In the genomic region with DNA sequence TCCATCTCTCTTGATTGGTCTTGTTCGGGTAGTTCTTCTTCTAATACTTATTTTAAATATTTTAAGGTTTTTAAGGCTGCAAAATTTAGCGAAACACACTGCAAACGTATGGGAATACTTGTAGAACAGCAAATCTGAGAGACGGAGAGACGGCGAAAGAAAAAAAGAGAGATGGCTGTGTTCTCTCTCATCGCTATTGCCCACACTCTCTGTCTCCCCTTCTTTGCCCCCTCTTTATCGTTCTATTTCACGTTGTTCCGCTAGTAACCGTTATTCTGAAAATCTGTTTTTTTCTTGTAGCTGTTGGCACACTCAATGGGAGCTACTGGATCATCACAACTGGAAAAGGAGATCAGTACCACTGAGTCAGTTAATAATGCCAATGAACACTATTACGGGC, we compare ENCODE assay signal across 8 worm cellular contexts.
TF ChIP-seq lines count a peak whose summit lies in the region.

A gene (plus strand): TSS at position 301 of the 400 bp plus-strand sequence.

TF ChIP-seq in whole organism, L1 larva, 84 proteins besides CTCF, POLR2A, EP300 and RAD21 (continues in another document):
- TF ChIP-seq efl-3 (GFP tag; optimal IDR thresholded peaks at IDR 0.05; lab: Kevin White, UChicago) (no peak), elt-3 (tag; optimal IDR thresholded peaks at IDR 0.05; lab: Kevin White, UChicago) (no peak), xbp-1 (tag; optimal IDR thresholded peaks at IDR 0.05; lab: Kevin White, UChicago) (no peak), efl-1 (optimal IDR thresholded peaks at IDR 0.05; lab: Kevin White, UChicago) (peak in 1 of 2 experiments; percentile 5), efl-1 (GFP tag; optimal IDR thresholded peaks at IDR 0.05 in 1 of 2; lab: Kevin White, UChicago) (no peak), dsc-1 (tag; optimal IDR thresholded peaks at IDR 0.05; lab: Kevin White, UChicago) (no peak), lin-14 (GFP tag; optimal IDR thresholded peaks at IDR 0.05; lab: Kevin White, UChicago) (peak; percentile 53), ceh-82 (tag; optimal IDR thresholded peaks at IDR 0.05; lab: Kevin White, UChicago) (peak in 1 of 3 experiments; percentile 30), snu-23 (GFP tag; optimal IDR thresholded peaks at IDR 0.05; lab: Kevin White, UChicago) (peak; percentile 13), lsy-2 (tag; optimal IDR thresholded peaks at IDR 0.05; lab: Kevin White, UChicago) (peak in 1 of 2 experiments; percentile 16)

TF ChIP-seq in whole organism, L2 larva, 48 proteins besides CTCF, POLR2A, EP300 and RAD21:
- TF ChIP-seq C34F6.9 (tag; optimal IDR thresholded peaks at IDR 0.05; lab: Kevin White, UChicago) (peak; percentile 22), lsy-2 (tag; optimal IDR thresholded peaks at IDR 0.05; lab: Kevin White, UChicago) (peak in 1 of 2 experiments; percentile 15), fos-1 (tag; optimal IDR thresholded peaks at IDR 0.05; lab: Kevin White, UChicago) (no peak), nhr-23 (tag; optimal IDR thresholded peaks at IDR 0.05; lab: Kevin White, UChicago) (no peak), unc-39 (tag; optimal IDR thresholded peaks at IDR 0.05; lab: Kevin White, UChicago) (no peak), nhr-129 (tag; optimal IDR thresholded peaks at IDR 0.05; lab: Kevin White, UChicago) (peak; percentile 5)

TF ChIP-seq in whole organism, L3 larva, 47 proteins besides CTCF, POLR2A, EP300 and RAD21:
- no peak for TF ChIP-seq nhr-23 (tag; optimal IDR thresholded peaks at IDR 0.05; lab: Kevin White, UChicago)
- TF ChIP-seq ztf-11 (tag; optimal IDR thresholded peaks at IDR 0.05; lab: Kevin White, UChicago): no peak
- peak; percentile 10 for TF ChIP-seq lin-39 (tag; optimal IDR thresholded peaks at IDR 0.05; lab: Kevin White, UChicago)
- TF ChIP-seq nfya-1 (tag; optimal IDR thresholded peaks at IDR 0.05; lab: Kevin White, UChicago; ENCODE audit: insufficient read depth): peak; percentile 29
- TF ChIP-seq snpc-4 (tag; optimal IDR thresholded peaks at IDR 0.05; lab: Kevin White, UChicago): no peak
- peak; percentile 43 for TF ChIP-seq hmg-11 (tag; optimal IDR thresholded peaks at IDR 0.05; lab: Kevin White, UChicago)
- peak; percentile 20 for TF ChIP-seq elt-2 (tag; optimal IDR thresholded peaks at IDR 0.05; lab: Kevin White, UChicago)

TF ChIP-seq in whole organism, L4 larva, 104 proteins besides CTCF, POLR2A, EP300 and RAD21:
- TF ChIP-seq tag-97 (GFP tag; IDR thresholded peaks at IDR 0.05; lab: Robert Waterston, UW) (no peak), mep-1 (tag; optimal IDR thresholded peaks at IDR 0.05; lab: Kevin White, UChicago) (peak; percentile 7), nhr-28 (tag; optimal IDR thresholded peaks at IDR 0.05; lab: Kevin White, UChicago) (peak; percentile 4), dve-1 (tag; optimal IDR thresholded peaks at IDR 0.05; lab: Kevin White, UChicago; ENCODE audit: insufficient read depth) (peak; percentile 10), hmg-1.1 (GFP tag; IDR thresholded peaks at IDR 0.05; lab: Robert Waterston, UW) (0 out of 2 replicates have a peak, but pooled peaks have one; percentile 18), lin-15B (tag; optimal IDR thresholded peaks at IDR 0.05; lab: Kevin White, UChicago) (no peak), mes-2 (tag; optimal IDR thresholded peaks at IDR 0.05; lab: Kevin White, UChicago; ENCODE audit: poor library complexity, severe bottlenecking) (peak; percentile 22), Y75B8A.6 (GFP tag; IDR thresholded peaks at IDR 0.05; lab: Robert Waterston, UW) (no peak), hlh-11 (tag; optimal IDR thresholded peaks at IDR 0.05; lab: Kevin White, UChicago) (peak; percentile 4), jun-1 (tag; optimal IDR thresholded peaks at IDR 0.05; lab: Kevin White, UChicago) (no peak), mxl-3 (GFP tag; optimal IDR thresholded peaks at IDR 0.05; lab: Kevin White, UChicago) (no peak)

TF ChIP-seq in whole organism, late embryonic, 69 proteins besides CTCF, POLR2A, EP300 and RAD21:
- peak; percentile 43 for TF ChIP-seq pax-1 (tag; optimal IDR thresholded peaks at IDR 0.05; lab: Kevin White, UChicago)
- no peak for TF ChIP-seq che-1 (tag; optimal IDR thresholded peaks at IDR 0.05; lab: Kevin White, UChicago)
- TF ChIP-seq ceh-31 (tag; optimal IDR thresholded peaks at IDR 0.05; lab: Kevin White, UChicago): peak; percentile 16
- TF ChIP-seq nhr-232 (tag; optimal IDR thresholded peaks at IDR 0.05; lab: Kevin White, UChicago): no peak
- TF ChIP-seq ceh-19 (GFP tag; optimal IDR thresholded peaks at IDR 0.05; lab: Kevin White, UChicago): no peak
- no peak for TF ChIP-seq nhr-11 (tag; optimal IDR thresholded peaks at IDR 0.05; lab: Kevin White, UChicago)

TF ChIP-seq in whole organism, midembryonic, 9 proteins besides CTCF, POLR2A, EP300 and RAD21:
- TF ChIP-seq med-1 (GFP tag; optimal IDR thresholded peaks at IDR 0.05; lab: Kevin White, UChicago; ENCODE audit: insufficient read depth): no peak
- TF ChIP-seq flt-1 (GFP tag; IDR thresholded peaks at IDR 0.05; lab: Robert Waterston, UW): 0 out of 2 replicates have a peak, but pooled peaks have one; percentile 39

TF ChIP-seq in whole organism, mixed stage, embryonic, 35 proteins besides CTCF, POLR2A, EP300 and RAD21:
- peak; percentile 16 for TF ChIP-seq ceh-39 (tag; optimal IDR thresholded peaks at IDR 0.05; lab: Kevin White, UChicago)
- TF ChIP-seq ztf-11 (tag; optimal IDR thresholded peaks at IDR 0.05; lab: Kevin White, UChicago): no peak
- peak; percentile 20 for TF ChIP-seq unc-120 (tag; optimal IDR thresholded peaks at IDR 0.05; lab: Kevin White, UChicago; ENCODE audit: poor library complexity, severe bottlenecking)

TF ChIP-seq in whole organism, young adult, 124 proteins besides CTCF, POLR2A, EP300 and RAD21:
- TF ChIP-seq hmg-1.2 (GFP tag; IDR thresholded peaks at IDR 0.05; lab: Robert Waterston, UW): peak; percentile 29; the same call in 1 of the 2 replicates
- TF ChIP-seq him-1 (tag; optimal IDR thresholded peaks at IDR 0.05; lab: Kevin White, UChicago): no peak
